Fruit fly (Drosophila melanogaster) whole organism, embryonic: Measurements from ENCODE around the gene Tsen34.

Experiments used
- Adf1 ChIP-seq: fragments of 200-800 bp; sonication (Bioruptor generic); IDR thresholded peaks from 2 replicates; pipeline ENCODE4 v1.3.6; 2022; ENCODE audit warnings: missing biosample characterization, missing genetic modification characterization
- CG11695 ChIP-seq: fragments of 200-800 bp; sonication (Bioruptor generic); IDR thresholded peaks from 3 replicates; pipeline ENCODE4 v1.3.6; 2022; ENCODE audit warnings: missing biosample characterization, missing genetic modification characterization
- CG12155 ChIP-seq: fragments of 200-800 bp; sonication (Bioruptor generic); optimal IDR thresholded peaks from 3 replicates; lab custom pipeline; 2016; ENCODE audit warnings: missing biosample characterization, missing genetic modification characterization
- CG13123 ChIP-seq: fragments of 200-800 bp; sonication (Bioruptor generic); optimal IDR thresholded peaks from 2 replicates; lab custom pipeline; 2016; ENCODE audit warnings: missing biosample characterization, missing genetic modification characterization
- CG15073 ChIP-seq: fragments of 200-800 bp; sonication (Bioruptor generic); optimal IDR thresholded peaks from 2 replicates; lab custom pipeline; 2016; ENCODE audit warnings: missing biosample characterization, missing genetic modification characterization
- CG16813 ChIP-seq: fragments of 200-800 bp; sonication (Bioruptor generic); IDR thresholded peaks from 3 replicates; pipeline ENCODE4 v1.3.6; 2022; ENCODE audit warnings: missing biosample characterization, missing genetic modification characterization; ENCODE audit not compliant: partially characterized antibody
- CG17359 ChIP-seq: fragments of 200-800 bp; sonication (Bioruptor generic); optimal IDR thresholded peaks from 3 replicates; lab custom pipeline; 2018; ENCODE audit warnings: missing biosample characterization, mild to moderate bottlenecking, missing genetic modification characterization, moderate library complexity
- CG17385 ChIP-seq: fragments of 200-800 bp; sonication (Bioruptor generic); optimal IDR thresholded peaks from 3 replicates; lab custom pipeline; 2018; ENCODE audit warnings: missing biosample characterization, mild to moderate bottlenecking, missing genetic modification characterization
- CG31365 ChIP-seq: fragments of 200-800 bp; sonication (Bioruptor generic); optimal IDR thresholded peaks from 2 replicates; lab custom pipeline; 2018; ENCODE audit warnings: missing biosample characterization, mild to moderate bottlenecking, missing genetic modification characterization
- CG31441 ChIP-seq: fragments of 200-800 bp; sonication (Bioruptor generic); IDR thresholded peaks from 2 replicates; pipeline ENCODE4 v1.3.6; 2022; ENCODE audit warnings: missing biosample characterization, missing genetic modification characterization
- CG32532 ChIP-seq: fragments of 200-800 bp; sonication (Bioruptor generic); IDR thresholded peaks from 2 replicates; pipeline ENCODE4 v1.3.6; 2022; ENCODE audit warnings: missing biosample characterization, missing genetic modification characterization
- CG32772 ChIP-seq: fragments of 200-800 bp; sonication (Bioruptor generic); IDR thresholded peaks from 2 replicates; pipeline ENCODE4 v1.3.6; 2022; ENCODE audit warnings: missing biosample characterization, missing genetic modification characterization
- CG34224 ChIP-seq: fragments of 200-800 bp; sonication (Bioruptor generic); IDR thresholded peaks from 3 replicates; pipeline ENCODE4 v1.3.6; 2022; ENCODE audit warnings: missing biosample characterization, missing genetic modification characterization; ENCODE audit not compliant: partially characterized antibody
- CG34376 ChIP-seq: fragments of 200-800 bp; sonication (Bioruptor generic); optimal IDR thresholded peaks from 2 replicates; lab custom pipeline; 2018; ENCODE audit warnings: missing biosample characterization, mild to moderate bottlenecking, missing genetic modification characterization
- CG3995 ChIP-seq: fragments of 200-800 bp; sonication (Bioruptor generic); optimal IDR thresholded peaks from 3 replicates; lab custom pipeline; 2016; ENCODE audit warnings: missing biosample characterization, missing genetic modification characterization
- CG4424 ChIP-seq: fragments of 200-800 bp; sonication (Bioruptor generic); optimal IDR thresholded peaks from 3 replicates; lab custom pipeline; 2016; ENCODE audit warnings: missing biosample characterization, missing genetic modification characterization
- CG6689 ChIP-seq: fragments of 200-800 bp; sonication (Bioruptor generic); IDR thresholded peaks from 2 replicates; pipeline ENCODE4 v1.3.6; 2022; ENCODE audit warnings: missing biosample characterization, missing genetic modification characterization
- CG6813 ChIP-seq: fragments of 200-800 bp; sonication (Bioruptor generic); optimal IDR thresholded peaks from 2 replicates; lab custom pipeline; 2017; ENCODE audit warnings: missing biosample characterization, missing genetic modification characterization, mild to moderate bottlenecking, moderate library complexity, missing genetic modification reagents
- CG9876 ChIP-seq: fragments of 200-800 bp; sonication (Bioruptor generic); optimal IDR thresholded peaks from 2 replicates; lab custom pipeline; 2016; ENCODE audit warnings: missing biosample characterization, missing genetic modification characterization
- Dll ChIP-seq: fragments of 200-800 bp; sonication (Bioruptor generic); IDR thresholded peaks from 4 replicates; pipeline ENCODE4 v1.3.6; 2022; ENCODE audit warnings: missing biosample characterization, missing genetic modification characterization; ENCODE audit not compliant: partially characterized antibody
- E2f1 ChIP-seq: fragments of 200-800 bp; sonication (Bioruptor generic); IDR thresholded peaks from 2 replicates; pipeline ENCODE4 v1.3.6; 2022; ENCODE audit warnings: missing biosample characterization, missing genetic modification characterization
- ERR ChIP-seq: fragments of 200-800 bp; sonication (Bioruptor generic); optimal IDR thresholded peaks from 2 replicates; lab custom pipeline; 2016; ENCODE audit warnings: missing biosample characterization, missing genetic modification characterization
- Hand ChIP-seq: fragments of 200-800 bp; sonication (Bioruptor generic); optimal IDR thresholded peaks from 2 replicates; lab custom pipeline; 2017; ENCODE audit warnings: mild to moderate bottlenecking, missing biosample characterization, missing genetic modification reagents, missing genetic modification characterization
- HmgZ ChIP-seq: fragments of 200-800 bp; sonication (Bioruptor generic); optimal IDR thresholded peaks from 2 replicates; lab custom pipeline; 2018; ENCODE audit warnings: missing biosample characterization, mild to moderate bottlenecking, missing genetic modification characterization
- Hr78 ChIP-seq, 2 experiments: fragments of 200-800 bp in 1 of 2; fragments of >200 bp in 1 of 2; sonication (Bioruptor generic) in 1 of 2; optimal IDR thresholded peaks; 2 replicates each; lab custom pipeline; 2017 to 2019; ENCODE audit warnings: missing biosample characterization in 2 of 2, missing genetic modification characterization in 2 of 2, mild to moderate bottlenecking in 1 of 2, moderate library complexity in 1 of 2
- Kr ChIP-seq: fragments of 200-800 bp; sonication (Bioruptor generic); optimal IDR thresholded peaks from 2 replicates; lab custom pipeline; 2017; ENCODE audit warnings: missing biosample characterization, mild to moderate bottlenecking, missing genetic modification characterization
- Lpt ChIP-seq: fragments of >200 bp; optimal IDR thresholded peaks from 2 replicates; lab custom pipeline; 2018; ENCODE audit warnings: missing biosample characterization, missing genetic modification characterization
- Scr ChIP-seq: fragments of 200-800 bp; sonication (Bioruptor generic); IDR thresholded peaks from 2 replicates; pipeline ENCODE4 v1.3.6; 2022; ENCODE audit warnings: missing biosample characterization, missing genetic modification characterization; ENCODE audit not compliant: partially characterized antibody
- aop ChIP-seq: fragments of 200-800 bp; sonication (Bioruptor generic); IDR thresholded peaks from 2 replicates; pipeline ENCODE4 v1.3.6; 2022; ENCODE audit warnings: missing biosample characterization, missing genetic modification characterization
- cg ChIP-seq: fragments of 200-800 bp; sonication (Bioruptor generic); optimal IDR thresholded peaks from 3 replicates; lab custom pipeline; 2019; ENCODE audit warnings: missing biosample characterization, mild to moderate bottlenecking, missing genetic modification characterization, moderate library complexity
- chn ChIP-seq: fragments of 200-800 bp; sonication (Bioruptor generic); optimal IDR thresholded peaks from 2 replicates; lab custom pipeline; 2016; ENCODE audit warnings: missing biosample characterization, missing genetic modification characterization
- ci ChIP-seq: fragments of 200-800 bp; sonication (Bioruptor generic); IDR thresholded peaks from 3 replicates; pipeline ENCODE4 v1.3.6; 2022; ENCODE audit warnings: missing biosample characterization, missing genetic modification characterization
- dm ChIP-seq: fragments of 200-800 bp; sonication (Bioruptor generic); optimal IDR thresholded peaks from 3 replicates; lab custom pipeline; 2016; ENCODE audit warnings: missing biosample characterization, missing genetic modification characterization
- ftz-f1 ChIP-seq: fragments of 200-800 bp; sonication (Bioruptor generic); optimal IDR thresholded peaks from 2 replicates; lab custom pipeline; 2016; ENCODE audit warnings: missing biosample characterization, missing genetic modification characterization
- ind ChIP-seq: fragments of 200-800 bp; sonication (Bioruptor generic); optimal IDR thresholded peaks from 3 replicates; lab custom pipeline; 2016; ENCODE audit warnings: missing biosample characterization, missing genetic modification characterization
- insv ChIP-seq, 2 experiments: fragments of 200-800 bp; sonication (Bioruptor generic); optimal IDR thresholded peaks; 3 replicates each; lab custom pipeline; 2016 to 2018; ENCODE audit warnings: missing biosample characterization in 2 of 2, missing genetic modification characterization in 2 of 2
- lbe ChIP-seq: fragments of 200-800 bp; sonication (Bioruptor generic); optimal IDR thresholded peaks from 2 replicates; lab custom pipeline; 2016; ENCODE audit warnings: missing biosample characterization, mild to moderate bottlenecking, missing genetic modification characterization
- nerfin-1 ChIP-seq: fragments of 200-800 bp; sonication (Bioruptor generic); optimal IDR thresholded peaks from 3 replicates; lab custom pipeline; 2019; ENCODE audit warnings: missing biosample characterization, mild to moderate bottlenecking, missing genetic modification characterization, moderate library complexity
- nom ChIP-seq: fragments of 200-800 bp; sonication (Bioruptor generic); optimal IDR thresholded peaks from 2 replicates; lab custom pipeline; 2017; ENCODE audit warnings: missing biosample characterization, missing genetic modification characterization, mild to moderate bottlenecking, moderate library complexity, missing genetic modification reagents
- rib ChIP-seq: fragments of 200-800 bp; sonication (Bioruptor generic); IDR thresholded peaks from 2 replicates; pipeline ENCODE4 v1.3.6; 2022; ENCODE audit warnings: missing biosample characterization, missing genetic modification characterization
- scrt ChIP-seq: fragments of 200-800 bp; sonication (Bioruptor generic); optimal IDR thresholded peaks from 2 replicates; lab custom pipeline; 2018; ENCODE audit warnings: missing biosample characterization, mild to moderate bottlenecking, missing genetic modification characterization, moderate library complexity
- sens ChIP-seq: fragments of 200-800 bp; sonication (Bioruptor generic); peaks from one replicate; lab custom pipeline; 2016; ENCODE audit warnings: missing biosample characterization, missing genetic modification characterization
- sqz ChIP-seq: fragments of 200-800 bp; sonication (Bioruptor generic); optimal IDR thresholded peaks from 3 replicates; lab custom pipeline; 2018; ENCODE audit warnings: missing biosample characterization, mild to moderate bottlenecking, missing genetic modification characterization
- unc-4 ChIP-seq: fragments of 200-800 bp; sonication (Bioruptor generic); IDR thresholded peaks from 2 replicates; pipeline ENCODE4 v1.3.6; 2022; ENCODE audit warnings: missing biosample characterization, missing genetic modification characterization; ENCODE audit not compliant: partially characterized antibody
- vvl ChIP-seq: fragments of 200-800 bp; sonication (Bioruptor generic); IDR thresholded peaks from 2 replicates; pipeline ENCODE4 v1.3.6; 2022; ENCODE audit warnings: missing biosample characterization, missing genetic modification characterization
- yki ChIP-seq: fragments of >200 bp; optimal IDR thresholded peaks from 3 replicates; lab custom pipeline; 2018

Tsen34 gene

DNA sequence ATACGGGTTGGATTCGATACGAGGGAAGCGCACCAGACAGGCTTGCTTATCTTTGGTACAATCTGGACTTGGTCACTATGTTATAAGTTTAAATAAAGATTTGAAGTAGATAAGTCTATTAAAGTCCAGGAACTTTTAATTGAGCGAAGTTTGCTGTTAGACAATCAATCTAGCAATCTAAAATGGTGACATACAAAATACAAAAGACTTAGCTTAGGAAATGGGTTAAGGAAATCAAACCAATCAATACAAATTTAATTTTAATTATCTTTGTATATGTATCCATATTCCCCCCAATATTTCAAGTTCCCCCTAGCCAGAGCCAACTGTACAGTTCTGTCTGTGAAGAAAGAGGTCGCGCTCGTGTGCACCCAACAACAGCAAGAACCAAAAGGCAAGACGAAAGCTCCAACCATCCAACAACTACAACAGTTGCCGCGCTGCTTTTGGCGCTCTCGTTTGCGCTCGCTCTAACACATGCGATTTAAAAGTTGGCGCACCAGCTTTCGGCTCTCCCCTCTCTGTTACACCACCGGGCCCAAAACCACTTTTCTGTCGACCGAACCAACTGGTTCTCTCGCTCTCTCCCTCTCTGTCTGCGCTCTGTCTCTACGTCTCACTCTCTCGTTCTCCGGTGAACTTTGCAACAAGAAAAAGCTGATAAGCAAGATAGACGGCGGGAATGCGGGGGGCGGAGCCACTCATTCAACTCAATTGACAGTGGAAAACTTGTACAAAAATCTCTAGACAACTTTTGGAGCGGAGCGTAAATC lies 5.5 kb downstream of the Tsen34 start (continued):
- no peak for TF ChIP-seq Lpt (GFP tag; lab: Kevin White, UChicago)

DNA sequence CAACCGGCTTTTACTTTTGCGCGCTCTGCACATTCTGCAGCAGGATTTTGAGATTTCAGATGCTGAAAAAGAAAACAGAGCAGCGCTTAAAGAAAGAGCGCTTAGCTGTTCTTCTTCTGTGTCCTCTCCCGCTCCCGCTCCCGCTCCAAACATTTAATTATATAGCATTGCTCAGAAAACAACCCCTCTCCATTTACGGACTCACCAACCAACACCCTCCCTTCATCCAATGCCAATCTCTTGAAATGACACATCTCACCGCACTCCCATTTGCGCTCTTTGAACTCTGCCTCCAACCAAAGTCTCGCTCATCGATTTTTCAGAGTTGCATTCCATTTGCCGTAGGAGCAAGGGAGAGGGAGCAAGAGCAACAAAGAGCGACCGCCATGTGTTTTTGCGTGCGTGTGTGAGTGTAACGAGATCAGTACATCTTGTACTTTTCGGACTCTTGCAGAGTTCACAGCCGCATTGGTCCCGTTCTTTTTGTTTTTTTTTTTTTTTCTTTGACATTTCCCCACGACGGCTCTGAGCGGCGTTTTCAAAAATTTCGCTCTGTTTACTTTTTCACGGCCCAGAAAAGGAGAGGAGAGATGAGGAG lies 6.5 kb downstream of the Tsen34 start:
- TF ChIP-seq CG13123 (GFP tag; lab: Kevin White, UChicago): no peak
- TF ChIP-seq CG32532: peak; percentile 17; the same call in 1 of the 2 replicates
- peak; percentile 61 for TF ChIP-seq Dll
- TF ChIP-seq yki (lab: Kevin White, UChicago): peak; percentile 89
- TF ChIP-seq Hand: peak; percentile 14
- TF ChIP-seq CG11695 (GFP tag; lab: Robert Waterston, UW): peak; percentile 15; the same call in 1 of the 3 replicates
- TF ChIP-seq CG34224 (GFP tag; lab: Robert Waterston, UW): 0 out of 3 replicates have a peak, but pooled peaks have one; percentile 39
- TF ChIP-seq dm (GFP tag; lab: Kevin White, UChicago): peak; percentile 58
- TF ChIP-seq Kr: peak; percentile 17
- TF ChIP-seq unc-4 (GFP tag; lab: Robert Waterston, UW): 0 out of 2 replicates have a peak, but pooled peaks have one; percentile 49
- TF ChIP-seq CG9876: no peak
- TF ChIP-seq chn (GFP tag; lab: Kevin White, UChicago): peak; percentile 35
- TF ChIP-seq scrt: peak; percentile 61
- no peak for TF ChIP-seq HmgZ (tag; lab: Kevin White, UChicago)
- TF ChIP-seq CG3995: no peak
- peak; percentile 39; the same call in 1 of the 2 replicates for TF ChIP-seq vvl
- no peak for TF ChIP-seq aop (GFP tag; lab: Robert Waterston, UW)
- TF ChIP-seq CG6689 (GFP tag; lab: Robert Waterston, UW): 0 out of 2 replicates have a peak, but pooled peaks have one; percentile 12
- TF ChIP-seq CG34376 (GFP tag; lab: Kevin White, UChicago): peak; percentile 56
- peak; percentile 22; the same call in 1 of the 3 replicates for TF ChIP-seq CG16813 (GFP tag; lab: Robert Waterston, UW)
- no peak for TF ChIP-seq ind
- TF ChIP-seq lbe (GFP tag; lab: Kevin White, UChicago): peak; percentile 85
- no peak for TF ChIP-seq CG15073
- peak; percentile 40 for TF ChIP-seq nerfin-1 (tag; lab: Kevin White, UChicago)
- peak; percentile 55; the same call in 1 of the 3 replicates for TF ChIP-seq ci (GFP tag; lab: Robert Waterston, UW)
- TF ChIP-seq E2f1 (GFP tag; lab: Robert Waterston, UW): peak; percentile 35; the same call in 1 of the 2 replicates
- TF ChIP-seq rib: peak; percentile 36; the same call in 1 of the 2 replicates
- peak; percentile 61 for TF ChIP-seq CG17359 (tag; lab: Kevin White, UChicago)
- peak; percentile 59; the same call in 1 of the 2 replicates for TF ChIP-seq Adf1 (GFP tag; lab: Robert Waterston, UW)
- TF ChIP-seq ERR (GFP tag; lab: Kevin White, UChicago): no peak
- TF ChIP-seq Hr78 (GFP tag; optimal IDR thresholded peaks at IDR 0.05; lab: Kevin White, UChicago): peak in 1 of 2 experiments; percentile 83
- no peak for TF ChIP-seq CG12155 (GFP tag; lab: Kevin White, UChicago)
- peak; percentile 76 for TF ChIP-seq cg (GFP tag; lab: Kevin White, UChicago)
- TF ChIP-seq sens (GFP tag; lab: Kevin White, UChicago): peak; percentile 85
- TF ChIP-seq sqz: peak; percentile 74
- no peak for TF ChIP-seq CG31365 (tag; lab: Kevin White, UChicago)
- TF ChIP-seq CG31441: no peak
- peak in 1 of 2 experiments; percentile 87 for TF ChIP-seq insv (GFP tag; optimal IDR thresholded peaks at IDR 0.05; lab: Kevin White, UChicago)
- peak; percentile 92 for TF ChIP-seq nom (GFP tag; lab: Kevin White, UChicago)
- TF ChIP-seq CG4424 (GFP tag; lab: Kevin White, UChicago): no peak
- TF ChIP-seq CG17385: peak; percentile 49
- peak; percentile 30 for TF ChIP-seq CG6813 (GFP tag; lab: Kevin White, UChicago)
- TF ChIP-seq Scr (GFP tag; lab: Robert Waterston, UW): 0 out of 2 replicates have a peak, but pooled peaks have one; percentile 29
- peak; percentile 14 for TF ChIP-seq ftz-f1 (GFP tag; lab: Kevin White, UChicago)
- peak; percentile 86 for TF ChIP-seq CG32772 (GFP tag; lab: Robert Waterston, UW)
